Fruit fly (Drosophila melanogaster): ENCODE measurements around the gene Bace.
A peak's percentile ranks its signal among the peaks of the same experiment; 100 is the strongest.

Gene Bace

DNA sequence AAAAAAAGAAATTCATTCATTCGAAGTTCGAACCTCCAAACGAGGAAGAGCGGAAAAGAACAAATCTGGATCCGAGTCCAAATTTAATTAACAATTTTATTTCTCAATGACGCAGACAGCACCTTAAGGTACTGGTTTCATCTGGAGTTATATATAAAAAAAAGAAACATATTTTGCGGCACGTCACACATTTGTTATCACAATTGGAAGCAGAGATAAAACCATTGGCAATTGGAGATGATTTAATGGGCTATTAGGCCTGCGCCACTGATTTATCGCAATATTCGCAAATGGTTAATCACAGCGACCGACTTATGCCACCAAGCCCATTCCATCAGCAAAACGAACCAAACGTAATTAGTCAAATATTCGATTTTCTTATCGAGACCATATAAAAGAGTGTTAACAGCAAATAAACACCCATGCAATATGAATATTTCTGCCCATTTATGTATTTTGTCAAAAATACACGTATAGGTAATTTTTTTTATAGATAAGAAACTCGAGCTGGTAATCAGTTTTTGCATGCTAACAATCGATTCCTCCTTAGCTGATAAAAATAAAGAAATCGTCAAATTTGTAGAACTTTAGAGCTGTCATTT is 42.4 kb upstream of the Bace start:
- no peak for TF ChIP-seq Rel (GFP tag; optimal IDR thresholded peaks at IDR 0.05)
- peak; percentile 55 for TF ChIP-seq Rel (tag; optimal IDR thresholded peaks at IDR 0.05)
- TF ChIP-seq Mio (GFP tag; optimal IDR thresholded peaks at IDR 0.05): no peak
- no peak for TF ChIP-seq Vsx2 (GFP tag; optimal IDR thresholded peaks at IDR 0.05; ENCODE audit: partially characterized antibody)
- no peak for TF ChIP-seq dsf (GFP tag; optimal IDR thresholded peaks at IDR 0.05; ENCODE audit: borderline replicate concordance)
- TF ChIP-seq usp (GFP tag; optimal IDR thresholded peaks at IDR 0.05): no peak
- TF ChIP-seq Abd-B (GFP tag; optimal IDR thresholded peaks at IDR 0.05): no peak

DNA sequence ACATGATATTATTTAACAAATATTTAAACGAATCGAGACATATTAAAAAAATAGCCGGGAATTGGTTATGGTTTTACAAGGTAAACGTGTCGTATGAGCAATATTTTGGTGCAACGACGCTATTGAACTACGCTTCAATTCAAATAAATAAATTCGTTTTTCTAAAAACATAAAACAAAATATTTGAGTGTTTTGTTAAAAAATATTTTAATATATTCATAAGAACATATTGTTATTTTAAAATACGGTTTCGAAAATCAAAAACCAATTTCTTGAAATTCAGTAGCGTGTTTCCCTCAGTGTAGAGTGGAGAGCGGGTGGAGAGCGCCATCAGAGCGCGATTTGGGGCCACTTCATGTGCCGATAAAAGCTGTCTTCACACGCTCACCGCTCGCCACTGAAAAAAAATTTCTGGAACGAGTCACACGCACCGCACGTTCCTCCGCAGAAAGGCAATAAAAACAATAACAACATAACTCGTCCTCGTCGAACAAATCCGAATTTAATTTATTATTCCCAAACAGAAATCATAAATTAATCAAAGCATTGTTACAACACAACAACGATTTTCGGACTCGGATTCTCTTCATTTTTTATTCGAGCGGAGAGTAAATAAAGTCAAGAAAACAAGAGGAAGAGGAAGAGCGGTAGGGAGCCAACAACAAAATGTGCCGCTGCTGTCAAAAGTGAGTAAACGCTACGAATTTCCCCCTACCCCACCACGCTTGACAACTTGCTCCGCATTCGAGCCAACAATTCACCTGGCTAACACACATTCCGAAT is 39.5 kb upstream of the Bace start:
- TF ChIP-seq jim (GFP tag; optimal IDR thresholded peaks at IDR 0.05) (no peak), sv (GFP tag; optimal IDR thresholded peaks at IDR 0.05) (peak; percentile 61), usp (GFP tag; optimal IDR thresholded peaks at IDR 0.05) (no peak), Vsx2 (GFP tag; optimal IDR thresholded peaks at IDR 0.05; ENCODE audit: partially characterized antibody) (no peak), Abd-B (GFP tag; optimal IDR thresholded peaks at IDR 0.05) (no peak), dsf (GFP tag; optimal IDR thresholded peaks at IDR 0.05; ENCODE audit: borderline replicate concordance) (no peak), foxo (GFP tag; optimal IDR thresholded peaks at IDR 0.05) (peak in 1 of 2 experiments; percentile 87), pan (optimal IDR thresholded peaks at IDR 0.05) (no peak), CrebA (GFP tag; optimal IDR thresholded peaks at IDR 0.05; ENCODE audit: borderline replicate concordance) (peak; percentile 23), Myc (optimal IDR thresholded peaks at IDR 0.05) (no peak), CG9705 (GFP tag; optimal IDR thresholded peaks at IDR 0.05) (peak; percentile 60), psq (GFP tag; optimal IDR thresholded peaks at IDR 0.05) (peak; percentile 84), Hr83 (GFP tag; optimal IDR thresholded peaks at IDR 0.05; ENCODE audit: poor library complexity, severe bottlenecking) (peak; percentile 47), dmrt93B (GFP tag; optimal IDR thresholded peaks at IDR 0.05) (peak; percentile 90), brk (GFP tag; optimal IDR thresholded peaks at IDR 0.05) (peak; percentile 79), rgr (GFP tag; optimal IDR thresholded peaks at IDR 0.05) (peak; percentile 82), N (GFP tag; optimal IDR thresholded peaks at IDR 0.05) (no peak), fru (GFP tag; optimal IDR thresholded peaks at IDR 0.05) (peak; percentile 77), Mio (GFP tag; optimal IDR thresholded peaks at IDR 0.05) (no peak), ey (GFP tag; optimal IDR thresholded peaks at IDR 0.05) (peak; percentile 66), sage (GFP tag; optimal IDR thresholded peaks at IDR 0.05) (peak; percentile 43), woc (GFP tag; optimal IDR thresholded peaks at IDR 0.05) (peak; percentile 64), HLH106 (tag; optimal IDR thresholded peaks at IDR 0.05) (peak; percentile 94), Rel (GFP tag; optimal IDR thresholded peaks at IDR 0.05) (peak; percentile 15), Rel (tag; optimal IDR thresholded peaks at IDR 0.05) (peak; percentile 31), Hnf4 (GFP tag; optimal IDR thresholded peaks at IDR 0.05) (peak; percentile 42), h (GFP tag; optimal IDR thresholded peaks at IDR 0.05) (peak; percentile 60), CG32264 (GFP tag; optimal IDR thresholded peaks at IDR 0.05) (no peak), br (GFP tag; optimal IDR thresholded peaks at IDR 0.05) (peak; percentile 65), dl (GFP tag; optimal IDR thresholded peaks at IDR 0.05; ENCODE audit: insufficient read depth in 1 of 2, partially characterized antibody in 2 of 2) (peak in 1 of 2 experiments; percentile 44), Jra (GFP tag; optimal IDR thresholded peaks at IDR 0.05) (no peak), tai (GFP tag; optimal IDR thresholded peaks at IDR 0.05) (peak; percentile 8), Hr78 (GFP tag; optimal IDR thresholded peaks at IDR 0.05) (no peak), Dfd (GFP tag; optimal IDR thresholded peaks at IDR 0.05) (peak; percentile 32), OdsH (GFP tag; optimal IDR thresholded peaks at IDR 0.05) (peak; percentile 82), Dif (GFP tag; optimal IDR thresholded peaks at IDR 0.05; ENCODE audit: partially characterized antibody) (peak; percentile 55), lola (GFP tag; optimal IDR thresholded peaks at IDR 0.05) (no peak), GATAd (GFP tag; optimal IDR thresholded peaks at IDR 0.05) (no peak), Sp1 (GFP tag; optimal IDR thresholded peaks at IDR 0.05) (peak; percentile 97)

All from whole organism, wandering third instar larva.